Worm (Caenorhabditis elegans): ENCODE data around the gene top-3.

The top-3 gene

ce11 chrIII:11981539-11981938, 21.6 kb upstream of the top-3 start (continued):
- TF ChIP-seq fos-1 (tag; optimal IDR thresholded peaks at IDR 0.05) (peak; percentile 27), gmeb-1 (tag; optimal IDR thresholded peaks at IDR 0.05) (no peak)

ce11 chrIII:11980743-11981142, 20.8 kb upstream of the top-3 start:
- TF ChIP-seq elt-1 (tag; optimal IDR thresholded peaks at IDR 0.05) (no peak), peb-1 (tag; optimal IDR thresholded peaks at IDR 0.05) (no peak), nhr-21 (tag; optimal IDR thresholded peaks at IDR 0.05) (no peak), sma-3 (GFP tag; optimal IDR thresholded peaks at IDR 0.05) (no peak), lin-13 (GFP tag; optimal IDR thresholded peaks at IDR 0.05) (no peak)

ce11 chrIII:11978742-11979141, 18.8 kb upstream of the top-3 start, which contains the start of gene Y56A3A.30:
Y56A3A.30 (minus strand) TSS chrIII:11979065.
- TF ChIP-seq aly-2 (tag; optimal IDR thresholded peaks at IDR 0.05) (no peak), nhr-77 (tag; optimal IDR thresholded peaks at IDR 0.05) (no peak), nhr-25 (tag; optimal IDR thresholded peaks at IDR 0.05) (no peak), lin-11 (tag; optimal IDR thresholded peaks at IDR 0.05) (no peak), nhr-12 (tag; optimal IDR thresholded peaks at IDR 0.05) (no peak), elt-1 (tag; optimal IDR thresholded peaks at IDR 0.05) (no peak), gmeb-1 (tag; optimal IDR thresholded peaks at IDR 0.05) (no peak), sma-3 (GFP tag; optimal IDR thresholded peaks at IDR 0.05) (no peak), unc-62 (GFP tag; optimal IDR thresholded peaks at IDR 0.05) (no peak), zag-1 (tag; optimal IDR thresholded peaks at IDR 0.05) (no peak), lin-39 (tag; optimal IDR thresholded peaks at IDR 0.05) (no peak), unc-55 (GFP tag; optimal IDR thresholded peaks at IDR 0.05) (no peak)

ce11 chrIII:11974414-11974813, 14.4 kb upstream of the top-3 start, which contains the start of gene Y56A3A.31:
Y56A3A.31 (plus strand) TSS chrIII:11974477.
- TF ChIP-seq nhr-25 (tag; optimal IDR thresholded peaks at IDR 0.05) (no peak), gmeb-1 (tag; optimal IDR thresholded peaks at IDR 0.05) (peak; percentile 59), unc-55 (GFP tag; optimal IDR thresholded peaks at IDR 0.05) (peak; percentile 1)

- TF ChIP-seq C34F6.9 (tag; optimal IDR thresholded peaks at IDR 0.05) = no peak
- no peak for TF ChIP-seq skn-1 (tag; optimal IDR thresholded peaks at IDR 0.05)
- no peak for TF ChIP-seq nhr-237 (tag; optimal IDR thresholded peaks at IDR 0.05)
- no peak for TF ChIP-seq gmeb-1 (tag; optimal IDR thresholded peaks at IDR 0.05)
- TF ChIP-seq unc-39 (tag; optimal IDR thresholded peaks at IDR 0.05) = no peak
- no peak for TF ChIP-seq lin-11 (tag; optimal IDR thresholded peaks at IDR 0.05)
- no peak for TF ChIP-seq nhr-25 (tag; optimal IDR thresholded peaks at IDR 0.05)
- no peak for TF ChIP-seq lin-13 (GFP tag; optimal IDR thresholded peaks at IDR 0.05)
- TF ChIP-seq mbf-1 (tag; optimal IDR thresholded peaks at IDR 0.05) = no peak
- TF ChIP-seq aly-2 (tag; optimal IDR thresholded peaks at IDR 0.05) = no peak
- TF ChIP-seq egl-27 (tag; optimal IDR thresholded peaks at IDR 0.05) = no peak
- no peak for TF ChIP-seq peb-1 (tag; optimal IDR thresholded peaks at IDR 0.05)
- TF ChIP-seq ztf-11 (tag; optimal IDR thresholded peaks at IDR 0.05) = no peak
- no peak for TF ChIP-seq fos-1 (tag; optimal IDR thresholded peaks at IDR 0.05)
- TF ChIP-seq nhr-6 (tag; optimal IDR thresholded peaks at IDR 0.05) = no peak
- no peak for TF ChIP-seq sem-4 (tag; optimal IDR thresholded peaks at IDR 0.05)
- no peak for TF ChIP-seq Y55F3AM.14 (GFP tag; optimal IDR thresholded peaks at IDR 0.05)
- TF ChIP-seq R02D3.7 (tag; optimal IDR thresholded peaks at IDR 0.05) = no peak
- TF ChIP-seq nhr-23 (tag; optimal IDR thresholded peaks at IDR 0.05) = no peak
Observed at ce11 chrIII:11973996-11974395, 14.0 kb upstream of the top-3 start, which contains the start of gene ung-1. ung-1 (minus strand) TSS chrIII:11974096.

ce11 chrIII:11971342-11971741, 11.4 kb upstream of the top-3 start, which contains the start of gene Y56A3A.28:
Y56A3A.28 (minus strand) TSS chrIII:11971374.
- TF ChIP-seq nhr-12 (tag; optimal IDR thresholded peaks at IDR 0.05) (no peak), lin-39 (tag; optimal IDR thresholded peaks at IDR 0.05) (no peak), sma-9 (GFP tag; optimal IDR thresholded peaks at IDR 0.05) (no peak), sma-9 (tag; optimal IDR thresholded peaks at IDR 0.05) (no peak), unc-55 (GFP tag; optimal IDR thresholded peaks at IDR 0.05) (peak; percentile 6)

- peak; percentile 11 for TF ChIP-seq lin-13 (GFP tag; optimal IDR thresholded peaks at IDR 0.05)
Observed at ce11 chrIII:11967049-11967448, 7.1 kb upstream of the top-3 start.

Measured in whole organism, L2 larva.